Worm (Caenorhabditis elegans): ENCODE results near the gene srh-139.

srh-139 gene

ce11 chrV:16458714-16459113 is 25.1 kb upstream of the srh-139 start, which contains the start of gene str-15:
TSS of gene str-15 (minus strand) at chrV:16458814.
- TF ChIP-seq hmbx-1 (tag; optimal IDR thresholded peaks at IDR 0.05): no peak
- TF ChIP-seq F13C5.2 (tag; optimal IDR thresholded peaks at IDR 0.05): no peak
- no peak for TF ChIP-seq ceh-13 (GFP tag; optimal IDR thresholded peaks at IDR 0.05)
- TF ChIP-seq flt-1 (GFP tag; IDR thresholded peaks at IDR 0.05): no peak
- no peak for TF ChIP-seq B0310.2 (tag; optimal IDR thresholded peaks at IDR 0.05)
- no peak for TF ChIP-seq hmg-4 (GFP tag; optimal IDR thresholded peaks at IDR 0.05)
- no peak for TF ChIP-seq tbx-11 (GFP tag; IDR thresholded peaks at IDR 0.05)
- no peak for TF ChIP-seq aly-1 (tag; optimal IDR thresholded peaks at IDR 0.05)
- no peak for TF ChIP-seq ceh-36 (tag; optimal IDR thresholded peaks at IDR 0.05)
- no peak for TF ChIP-seq ets-7 (tag; optimal IDR thresholded peaks at IDR 0.05)
- no peak for TF ChIP-seq tbx-37 (GFP tag; conservative IDR thresholded peaks at IDR 0.05)
- TF ChIP-seq sea-1 (GFP tag; conservative IDR thresholded peaks at IDR 0.05): no peak
- no peak for TF ChIP-seq scrt-1 (GFP tag; IDR thresholded peaks at IDR 0.05)
- no peak for TF ChIP-seq tra-4 (tag; optimal IDR thresholded peaks at IDR 0.05)
- no peak for TF ChIP-seq hnd-1 (tag; optimal IDR thresholded peaks at IDR 0.05)
- TF ChIP-seq ama-1 (optimal IDR thresholded peaks at IDR 0.05): no peak
- TF ChIP-seq pes-1 (GFP tag; IDR thresholded peaks at IDR 0.05): no peak

DNA sequence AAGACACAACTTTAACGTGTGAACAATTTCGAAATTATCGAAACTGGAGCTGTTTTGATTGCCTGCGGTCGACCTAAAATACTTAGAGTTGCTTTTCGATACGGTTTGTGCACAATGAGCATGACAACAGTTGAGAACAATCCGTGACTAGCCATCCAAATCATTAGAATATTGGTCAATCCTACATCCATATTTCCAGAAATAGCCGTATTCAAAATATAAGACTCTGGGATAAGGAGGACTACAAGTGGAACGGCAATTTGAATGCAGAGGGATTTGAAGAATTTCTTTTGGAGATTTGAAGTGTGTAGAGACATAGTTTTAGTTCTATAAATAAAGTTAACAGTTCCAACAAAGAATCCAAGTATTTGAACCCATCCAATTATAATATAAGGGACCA is 24.4 kb upstream of the srh-139 start:
- TF ChIP-seq tbx-11 (GFP tag; IDR thresholded peaks at IDR 0.05): no peak
- TF ChIP-seq ama-1 (optimal IDR thresholded peaks at IDR 0.05): no peak
- no peak for TF ChIP-seq ceh-13 (GFP tag; optimal IDR thresholded peaks at IDR 0.05)
- TF ChIP-seq ets-7 (tag; optimal IDR thresholded peaks at IDR 0.05): no peak
- no peak for TF ChIP-seq tra-4 (tag; optimal IDR thresholded peaks at IDR 0.05)
- TF ChIP-seq flt-1 (GFP tag; IDR thresholded peaks at IDR 0.05): no peak
- no peak for TF ChIP-seq hmbx-1 (tag; optimal IDR thresholded peaks at IDR 0.05)
- TF ChIP-seq F13C5.2 (tag; optimal IDR thresholded peaks at IDR 0.05): no peak
- no peak for TF ChIP-seq ceh-36 (tag; optimal IDR thresholded peaks at IDR 0.05)
- no peak for TF ChIP-seq pes-1 (GFP tag; IDR thresholded peaks at IDR 0.05)
- no peak for TF ChIP-seq sea-1 (GFP tag; conservative IDR thresholded peaks at IDR 0.05)
- no peak for TF ChIP-seq aly-1 (tag; optimal IDR thresholded peaks at IDR 0.05)
- TF ChIP-seq hnd-1 (tag; optimal IDR thresholded peaks at IDR 0.05): no peak
- TF ChIP-seq B0310.2 (tag; optimal IDR thresholded peaks at IDR 0.05): no peak
- no peak for TF ChIP-seq tbx-37 (GFP tag; conservative IDR thresholded peaks at IDR 0.05)
- no peak for TF ChIP-seq hmg-4 (GFP tag; optimal IDR thresholded peaks at IDR 0.05)

- TF ChIP-seq tbx-11 (GFP tag; IDR thresholded peaks at IDR 0.05) (no peak), hnd-1 (tag; optimal IDR thresholded peaks at IDR 0.05) (no peak), F13C5.2 (tag; optimal IDR thresholded peaks at IDR 0.05) (no peak), tra-4 (tag; optimal IDR thresholded peaks at IDR 0.05) (no peak), ama-1 (optimal IDR thresholded peaks at IDR 0.05) (no peak), ets-7 (tag; optimal IDR thresholded peaks at IDR 0.05) (no peak), hmbx-1 (tag; optimal IDR thresholded peaks at IDR 0.05) (no peak), hmg-4 (GFP tag; optimal IDR thresholded peaks at IDR 0.05) (no peak), tbx-37 (GFP tag; conservative IDR thresholded peaks at IDR 0.05) (no peak), flt-1 (GFP tag; IDR thresholded peaks at IDR 0.05) (no peak), ceh-36 (tag; optimal IDR thresholded peaks at IDR 0.05) (no peak), B0310.2 (tag; optimal IDR thresholded peaks at IDR 0.05) (no peak), pes-1 (GFP tag; IDR thresholded peaks at IDR 0.05) (no peak), ceh-13 (GFP tag; optimal IDR thresholded peaks at IDR 0.05) (no peak), aly-1 (tag; optimal IDR thresholded peaks at IDR 0.05) (no peak), scrt-1 (GFP tag; IDR thresholded peaks at IDR 0.05) (no peak), sea-1 (GFP tag; conservative IDR thresholded peaks at IDR 0.05) (no peak)
Measured at ce11 chrV:16460866-16461265, 22.9 kb upstream of the srh-139 start, which contains the start of gene srh-142. TSS of gene srh-142 (minus strand) at chrV:16460966.

DNA sequence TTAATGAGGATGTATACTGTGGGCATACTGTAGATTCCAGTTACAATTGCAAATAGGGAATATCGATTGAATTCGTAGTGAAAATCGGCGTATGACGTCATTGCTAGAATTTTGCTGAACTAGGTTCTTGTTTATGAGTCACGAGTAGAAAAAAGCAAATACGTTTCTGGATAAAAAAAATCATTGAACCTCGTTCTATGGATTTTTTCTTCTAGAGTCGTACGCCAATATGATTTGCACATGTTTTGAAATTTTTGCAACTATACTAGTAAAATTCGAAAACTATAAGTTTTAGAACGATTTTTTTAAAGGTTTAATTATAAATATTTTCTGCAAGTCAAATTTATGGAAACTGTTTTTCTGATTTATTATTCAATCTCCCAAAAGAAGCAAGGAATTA is 15.9 kb upstream of the srh-139 start, which contains the start of gene sru-44:
TSS of gene sru-44 (minus strand) at position 101 of the 400 bp plus-strand sequence.
- no peak for TF ChIP-seq aly-1 (tag; optimal IDR thresholded peaks at IDR 0.05)
- TF ChIP-seq hmg-4 (GFP tag; optimal IDR thresholded peaks at IDR 0.05): no peak
- TF ChIP-seq tbx-37 (GFP tag; conservative IDR thresholded peaks at IDR 0.05): no peak
- no peak for TF ChIP-seq pes-1 (GFP tag; IDR thresholded peaks at IDR 0.05)
- no peak for TF ChIP-seq ets-7 (tag; optimal IDR thresholded peaks at IDR 0.05)
- TF ChIP-seq scrt-1 (GFP tag; IDR thresholded peaks at IDR 0.05): no peak
- no peak for TF ChIP-seq flt-1 (GFP tag; IDR thresholded peaks at IDR 0.05)
- TF ChIP-seq F13C5.2 (tag; optimal IDR thresholded peaks at IDR 0.05): no peak
- TF ChIP-seq hnd-1 (tag; optimal IDR thresholded peaks at IDR 0.05): no peak
- no peak for TF ChIP-seq ama-1 (optimal IDR thresholded peaks at IDR 0.05)
- TF ChIP-seq hmbx-1 (tag; optimal IDR thresholded peaks at IDR 0.05): no peak
- TF ChIP-seq tra-4 (tag; optimal IDR thresholded peaks at IDR 0.05): no peak
- no peak for TF ChIP-seq B0310.2 (tag; optimal IDR thresholded peaks at IDR 0.05)

DNA sequence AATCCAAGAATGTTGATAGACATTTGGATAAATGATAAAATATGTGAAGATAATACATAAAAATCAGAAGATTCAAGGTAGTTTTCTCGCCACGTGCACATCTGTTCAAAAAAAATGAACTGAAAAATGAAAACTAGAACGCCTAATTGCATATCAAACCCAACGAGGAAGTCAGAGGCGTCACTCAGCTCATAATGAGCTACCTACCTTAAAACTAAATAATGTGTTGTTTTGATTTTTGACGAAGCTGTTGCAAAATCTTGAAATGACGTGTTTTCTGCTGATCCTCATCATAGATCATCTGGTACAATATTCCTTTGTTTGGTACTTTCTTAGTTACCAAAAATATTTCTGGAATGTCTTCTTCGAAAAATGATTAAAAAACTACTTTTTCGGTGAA is 12.9 kb upstream of the srh-139 start, which contains the start of gene srh-138:
TSS of gene srh-138 (minus strand) at position 101 of the 400 bp plus-strand sequence.
- TF ChIP-seq tbx-11 (GFP tag; IDR thresholded peaks at IDR 0.05) (no peak), B0310.2 (tag; optimal IDR thresholded peaks at IDR 0.05) (no peak), scrt-1 (GFP tag; IDR thresholded peaks at IDR 0.05) (no peak), tra-4 (tag; optimal IDR thresholded peaks at IDR 0.05) (no peak), tbx-37 (GFP tag; conservative IDR thresholded peaks at IDR 0.05) (no peak), hnd-1 (tag; optimal IDR thresholded peaks at IDR 0.05) (no peak), pes-1 (GFP tag; IDR thresholded peaks at IDR 0.05) (no peak), sea-1 (GFP tag; conservative IDR thresholded peaks at IDR 0.05) (no peak), ama-1 (optimal IDR thresholded peaks at IDR 0.05) (no peak), hmbx-1 (tag; optimal IDR thresholded peaks at IDR 0.05) (no peak), ceh-36 (tag; optimal IDR thresholded peaks at IDR 0.05) (no peak), ceh-13 (GFP tag; optimal IDR thresholded peaks at IDR 0.05) (no peak), ets-7 (tag; optimal IDR thresholded peaks at IDR 0.05) (no peak), flt-1 (GFP tag; IDR thresholded peaks at IDR 0.05) (no peak)

- TF ChIP-seq tbx-11 (GFP tag; IDR thresholded peaks at IDR 0.05) (no peak), hnd-1 (tag; optimal IDR thresholded peaks at IDR 0.05) (no peak)
Measured at ce11 chrV:16471995-16472563, 11.7 kb upstream of the srh-139 start, which contains the start of gene srw-35. TSS of gene srw-35 (plus strand) at chrV:16472513.

DNA sequence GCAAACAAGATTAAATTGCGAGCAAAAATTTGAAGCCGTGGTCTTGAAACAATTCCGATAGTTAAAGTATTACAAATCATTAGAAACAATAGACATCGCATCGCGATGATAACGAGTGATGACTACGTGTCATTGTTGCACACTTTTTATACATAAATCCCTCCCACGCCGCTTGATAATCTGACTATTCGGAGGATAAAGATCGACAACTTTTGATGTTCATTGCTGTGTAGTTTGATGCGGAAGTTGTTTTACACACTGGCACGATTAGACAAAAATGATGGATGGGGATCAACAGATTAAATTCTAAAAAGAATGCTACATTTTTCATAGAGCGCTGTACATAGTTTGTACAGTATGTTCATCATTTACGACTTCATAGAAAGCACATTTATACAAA is 4.5 kb upstream of the srh-139 start, which contains the start of gene T08G3.11:
TSS of gene T08G3.11 (minus strand) at position 101 of the 400 bp plus-strand sequence.
- TF ChIP-seq B0310.2 (tag; optimal IDR thresholded peaks at IDR 0.05) (no peak), hmg-4 (GFP tag; optimal IDR thresholded peaks at IDR 0.05) (no peak), tra-4 (tag; optimal IDR thresholded peaks at IDR 0.05) (no peak), F13C5.2 (tag; optimal IDR thresholded peaks at IDR 0.05) (no peak), hmbx-1 (tag; optimal IDR thresholded peaks at IDR 0.05) (no peak), ceh-13 (GFP tag; optimal IDR thresholded peaks at IDR 0.05) (no peak), ama-1 (optimal IDR thresholded peaks at IDR 0.05) (no peak), flt-1 (GFP tag; IDR thresholded peaks at IDR 0.05) (no peak), ceh-36 (tag; optimal IDR thresholded peaks at IDR 0.05) (no peak), hnd-1 (tag; optimal IDR thresholded peaks at IDR 0.05) (no peak), tbx-37 (GFP tag; conservative IDR thresholded peaks at IDR 0.05) (no peak), tbx-11 (GFP tag; IDR thresholded peaks at IDR 0.05) (no peak), scrt-1 (GFP tag; IDR thresholded peaks at IDR 0.05) (no peak), pes-1 (GFP tag; IDR thresholded peaks at IDR 0.05) (no peak), aly-1 (tag; optimal IDR thresholded peaks at IDR 0.05) (no peak), ets-7 (tag; optimal IDR thresholded peaks at IDR 0.05) (no peak), sea-1 (GFP tag; conservative IDR thresholded peaks at IDR 0.05) (no peak)
